Fruit fly (Drosophila melanogaster) whole organism, embryonic: ENCODE measurements around the gene CG1840.

Experiments used
- Ada2b ChIP-seq: fragments of 200-800 bp; sonication (Bioruptor generic); IDR thresholded peaks from 2 replicates; pipeline ENCODE4 v1.3.6; 2022; ENCODE audit warnings: missing biosample characterization, missing genetic modification characterization
- CG10543 ChIP-seq: fragments of 200-800 bp; sonication (Bioruptor generic); optimal IDR thresholded peaks from 3 replicates; lab custom pipeline; 2017; ENCODE audit warnings: missing biosample characterization, mild to moderate bottlenecking, missing genetic modification characterization, moderate library complexity
- CG11085 ChIP-seq: fragments of 200-800 bp; sonication (Bioruptor generic); IDR thresholded peaks from 2 replicates; pipeline ENCODE4 v1.3.6; 2022; ENCODE audit warnings: missing biosample characterization, missing genetic modification characterization
- CG12299 ChIP-seq: fragments of 200-800 bp; sonication (Bioruptor generic); optimal IDR thresholded peaks from 2 replicates; lab custom pipeline; 2018; ENCODE audit warnings: missing biosample characterization, mild to moderate bottlenecking, missing genetic modification characterization
- CG12391 ChIP-seq: fragments of 200-800 bp; sonication (Bioruptor generic); optimal IDR thresholded peaks from 3 replicates; lab custom pipeline; 2018; ENCODE audit warnings: missing biosample characterization, mild to moderate bottlenecking, missing genetic modification characterization, moderate library complexity
- CG13123 ChIP-seq: fragments of 200-800 bp; sonication (Bioruptor generic); optimal IDR thresholded peaks from 2 replicates; lab custom pipeline; 2016; ENCODE audit warnings: missing biosample characterization, missing genetic modification characterization
- CG14441 ChIP-seq: fragments of 200-800 bp; sonication (Bioruptor generic); IDR thresholded peaks from 2 replicates; pipeline ENCODE4 v1.3.6; 2022; ENCODE audit warnings: missing biosample characterization, missing genetic modification characterization
- CG14860 ChIP-seq: fragments of 200-800 bp; sonication (Bioruptor generic); IDR thresholded peaks from 3 replicates; pipeline ENCODE4 v1.3.6; 2022; ENCODE audit warnings: missing biosample characterization, missing genetic modification characterization; ENCODE audit not compliant: partially characterized antibody
- CG1602 ChIP-seq: fragments of 200-800 bp; sonication (Bioruptor generic); optimal IDR thresholded peaks from 3 replicates; lab custom pipeline; 2016; ENCODE audit warnings: missing biosample characterization, missing genetic modification characterization
- CG17829 ChIP-seq: fragments of 200-800 bp; optimal IDR thresholded peaks from 2 replicates; lab custom pipeline; 2019; ENCODE audit warnings: missing biosample characterization, mild to moderate bottlenecking, missing genetic modification characterization, moderate library complexity
- CG18262 ChIP-seq: fragments of 200-800 bp; optimal IDR thresholded peaks from 3 replicates; lab custom pipeline; 2019; ENCODE audit warnings: missing biosample characterization, mild to moderate bottlenecking, missing genetic modification characterization, moderate library complexity
- CG18619 ChIP-seq: fragments of 200-800 bp; sonication (Bioruptor generic); optimal IDR thresholded peaks from 3 replicates; lab custom pipeline; 2017; ENCODE audit warnings: missing biosample characterization, mild to moderate bottlenecking, missing genetic modification characterization
- CG2889 ChIP-seq: fragments of 200-800 bp; sonication (Bioruptor generic); IDR thresholded peaks from 3 replicates; pipeline ENCODE4 v1.3.6; 2022; ENCODE audit warnings: missing biosample characterization, missing genetic modification characterization
- CG3065 ChIP-seq: fragments of 200-800 bp; sonication (Bioruptor generic); optimal IDR thresholded peaks from 2 replicates; lab custom pipeline; 2016; ENCODE audit warnings: missing biosample characterization, missing genetic modification characterization
- CG3407 ChIP-seq: fragments of 200-800 bp; sonication (Bioruptor generic); optimal IDR thresholded peaks from 2 replicates; lab custom pipeline; 2018; ENCODE audit warnings: missing biosample characterization, mild to moderate bottlenecking, missing genetic modification characterization
- CG4820 ChIP-seq: fragments of 200-800 bp; sonication (Bioruptor generic); optimal IDR thresholded peaks from 3 replicates; lab custom pipeline; 2016; ENCODE audit warnings: missing biosample characterization, missing genetic modification characterization
- CG5953 ChIP-seq: fragments of 200-800 bp; sonication (Bioruptor generic); IDR thresholded peaks from 2 replicates; pipeline ENCODE4 v1.3.6; 2022; ENCODE audit warnings: missing biosample characterization, missing genetic modification characterization
- CG7745 ChIP-seq: fragments of 200-800 bp; sonication (Bioruptor generic); optimal IDR thresholded peaks from 2 replicates; lab custom pipeline; 2018; ENCODE audit warnings: missing biosample characterization, mild to moderate bottlenecking, missing genetic modification characterization, moderate library complexity
- CG8388 ChIP-seq: fragments of 200-800 bp; sonication (Bioruptor generic); optimal IDR thresholded peaks from 2 replicates; lab custom pipeline; 2019; ENCODE audit warnings: missing biosample characterization, mild to moderate bottlenecking, missing genetic modification characterization, moderate library complexity
- CG8765 ChIP-seq: fragments of 200-800 bp; sonication (Bioruptor generic); IDR thresholded peaks from 2 replicates; pipeline ENCODE4 v1.3.6; 2022; ENCODE audit warnings: missing biosample characterization, missing genetic modification characterization
- CG9727 ChIP-seq: fragments of 200-800 bp; sonication (Bioruptor generic); optimal IDR thresholded peaks from 3 replicates; lab custom pipeline; 2017; ENCODE audit warnings: missing biosample characterization, mild to moderate bottlenecking, missing genetic modification characterization
- Dad ChIP-seq: fragments of 200-800 bp; sonication (Bioruptor generic); optimal IDR thresholded peaks from 3 replicates; lab custom pipeline; 2016; ENCODE audit warnings: missing biosample characterization, missing genetic modification characterization
- Elba2 ChIP-seq: fragments of 200-800 bp; sonication (Bioruptor generic); optimal IDR thresholded peaks from 3 replicates; lab custom pipeline; 2016; ENCODE audit warnings: missing biosample characterization, missing genetic modification characterization
- Ets65A ChIP-seq: fragments of 200-800 bp; sonication (Bioruptor generic); peaks from one replicate; lab custom pipeline; 2016; ENCODE audit warnings: missing biosample characterization, missing genetic modification characterization
- Gsc ChIP-seq: fragments of 200-800 bp; sonication (Bioruptor generic); IDR thresholded peaks from 2 replicates; pipeline ENCODE4 v1.3.6; 2022; ENCODE audit warnings: missing biosample characterization, missing genetic modification characterization
- HLHmδ ChIP-seq: fragments of 200-800 bp; sonication (Bioruptor generic); optimal IDR thresholded peaks from 2 replicates; lab custom pipeline; 2018; ENCODE audit warnings: missing biosample characterization, mild to moderate bottlenecking, missing genetic modification characterization, moderate library complexity
- HmgD ChIP-seq: fragments of 200-800 bp; sonication (Bioruptor generic); optimal IDR thresholded peaks from 3 replicates; lab custom pipeline; 2016; ENCODE audit warnings: missing biosample characterization, missing genetic modification characterization
- Hmr ChIP-seq: fragments of 200-800 bp; sonication (Bioruptor generic); optimal IDR thresholded peaks from 3 replicates; lab custom pipeline; 2017; ENCODE audit warnings: mild to moderate bottlenecking, missing biosample characterization, missing genetic modification reagents, missing genetic modification characterization
- NfI ChIP-seq: fragments of 200-800 bp; sonication (Bioruptor generic); optimal IDR thresholded peaks from 3 replicates; lab custom pipeline; 2018; ENCODE audit warnings: missing biosample characterization, mild to moderate bottlenecking, missing genetic modification characterization, moderate library complexity
- Pdp1 ChIP-seq, 2 experiments: fragments of 200-800 bp; sonication (Bioruptor generic); optimal IDR thresholded peaks; 3 replicates each; lab custom pipeline; 2016; ENCODE audit warnings: missing biosample characterization in 2 of 2, missing genetic modification characterization in 2 of 2, mild to moderate bottlenecking in 1 of 2, moderate library complexity in 1 of 2
- Poxn ChIP-seq: fragments of 200-800 bp; sonication (Bioruptor generic); IDR thresholded peaks from 2 replicates; pipeline ENCODE4 v1.3.6; 2022; ENCODE audit warnings: missing biosample characterization, missing genetic modification characterization
- Rx ChIP-seq: fragments of 200-800 bp; sonication (Bioruptor generic); IDR thresholded peaks from 2 replicates; pipeline ENCODE4 v1.3.6; 2022; ENCODE audit warnings: missing biosample characterization, missing genetic modification characterization
- Ssrp ChIP-seq: fragments of 200-800 bp; sonication (Bioruptor generic); optimal IDR thresholded peaks from 2 replicates; lab custom pipeline; 2018; ENCODE audit warnings: missing biosample characterization, mild to moderate bottlenecking, missing genetic modification characterization, moderate library complexity
- Tbp ChIP-seq: fragments of >200 bp; optimal IDR thresholded peaks from 2 replicates; lab custom pipeline; 2018; ENCODE audit warnings: missing biosample characterization, missing genetic modification characterization
- br ChIP-seq: fragments of >200 bp; optimal IDR thresholded peaks from 2 replicates; lab custom pipeline; 2017
- cg ChIP-seq: fragments of 200-800 bp; sonication (Bioruptor generic); optimal IDR thresholded peaks from 3 replicates; lab custom pipeline; 2019; ENCODE audit warnings: missing biosample characterization, mild to moderate bottlenecking, missing genetic modification characterization, moderate library complexity
- crol ChIP-seq: fragments of 200-800 bp; sonication (Bioruptor generic); IDR thresholded peaks from 2 replicates; pipeline ENCODE4 v1.3.6; 2022; ENCODE audit warnings: missing biosample characterization, missing genetic modification characterization
- cwo ChIP-seq: fragments of 200-800 bp; sonication (Bioruptor generic); optimal IDR thresholded peaks from 3 replicates; lab custom pipeline; 2017; ENCODE audit warnings: missing biosample characterization, missing genetic modification characterization, mild to moderate bottlenecking, moderate library complexity, missing genetic modification reagents
- en ChIP-seq: fragments of 200-800 bp; sonication (Bioruptor generic); optimal IDR thresholded peaks from 2 replicates; lab custom pipeline; 2016; ENCODE audit warnings: missing biosample characterization, missing genetic modification characterization
- ewg ChIP-seq: fragments of 200-800 bp; sonication (Bioruptor generic); optimal IDR thresholded peaks from 3 replicates; lab custom pipeline; 2017; ENCODE audit warnings: mild to moderate bottlenecking, missing biosample characterization, missing genetic modification reagents, missing genetic modification characterization
- eyg ChIP-seq: fragments of 200-800 bp; sonication (Bioruptor generic); optimal IDR thresholded peaks from 3 replicates; lab custom pipeline; 2016; ENCODE audit warnings: missing biosample characterization, missing genetic modification characterization
- gem ChIP-seq: fragments of 200-800 bp; sonication (Bioruptor generic); optimal IDR thresholded peaks from 2 replicates; lab custom pipeline; 2019; ENCODE audit warnings: missing biosample characterization, mild to moderate bottlenecking, missing genetic modification characterization, moderate library complexity
- nmo ChIP-seq: fragments of 200-800 bp; sonication (Bioruptor generic); optimal IDR thresholded peaks from 2 replicates; lab custom pipeline; 2018; ENCODE audit warnings: missing biosample characterization, mild to moderate bottlenecking, missing genetic modification characterization, moderate library complexity
- sc ChIP-seq, 3 experiments: fragments of >200 bp in 2 of 3; fragments of 200-800 bp in 1 of 3; sonication (Bioruptor generic) in 1 of 3; optimal IDR thresholded peaks; 2 replicates in 2 of 3; 3 replicates in 1 of 3; lab custom pipeline; 2017; ENCODE audit warnings: mild to moderate bottlenecking in 1 of 3, missing biosample characterization in 1 of 3, missing genetic modification characterization in 1 of 3, missing genetic modification reagents in 1 of 3
- sim ChIP-seq: fragments of 200-800 bp; sonication (Bioruptor generic); IDR thresholded peaks from 2 replicates; pipeline ENCODE4 v1.3.6; 2022; ENCODE audit warnings: missing biosample characterization, missing genetic modification characterization
- so ChIP-seq: fragments of 200-800 bp; sonication (Bioruptor generic); IDR thresholded peaks from 3 replicates; pipeline ENCODE4 v1.3.6; 2022; ENCODE audit warnings: missing biosample characterization, missing genetic modification characterization
- sqz ChIP-seq: fragments of 200-800 bp; sonication (Bioruptor generic); optimal IDR thresholded peaks from 3 replicates; lab custom pipeline; 2018; ENCODE audit warnings: missing biosample characterization, mild to moderate bottlenecking, missing genetic modification characterization
- ssp ChIP-seq: fragments of 200-800 bp; sonication (Bioruptor generic); IDR thresholded peaks from 2 replicates; pipeline ENCODE4 v1.3.6; 2022; ENCODE audit warnings: missing biosample characterization, missing genetic modification characterization
- stc ChIP-seq: fragments of 200-800 bp; sonication (Bioruptor generic); IDR thresholded peaks from 2 replicates; pipeline ENCODE4 v1.3.6; 2022; ENCODE audit warnings: missing biosample characterization, missing genetic modification characterization
- tna ChIP-seq: fragments of 200-800 bp; sonication (Bioruptor generic); IDR thresholded peaks from 2 replicates; pipeline ENCODE4 v1.3.6; 2022; ENCODE audit warnings: missing biosample characterization, missing genetic modification characterization; ENCODE audit not compliant: partially characterized antibody
- tx ChIP-seq: fragments of 200-800 bp; sonication (Bioruptor generic); optimal IDR thresholded peaks from 2 replicates; lab custom pipeline; 2016; ENCODE audit warnings: missing biosample characterization, missing genetic modification characterization
- wek ChIP-seq: fragments of 200-800 bp; sonication (Bioruptor generic); optimal IDR thresholded peaks from 3 replicates; lab custom pipeline; 2018; ENCODE audit warnings: missing biosample characterization, mild to moderate bottlenecking, missing genetic modification characterization, moderate library complexity

The CG1840 gene

DNA sequence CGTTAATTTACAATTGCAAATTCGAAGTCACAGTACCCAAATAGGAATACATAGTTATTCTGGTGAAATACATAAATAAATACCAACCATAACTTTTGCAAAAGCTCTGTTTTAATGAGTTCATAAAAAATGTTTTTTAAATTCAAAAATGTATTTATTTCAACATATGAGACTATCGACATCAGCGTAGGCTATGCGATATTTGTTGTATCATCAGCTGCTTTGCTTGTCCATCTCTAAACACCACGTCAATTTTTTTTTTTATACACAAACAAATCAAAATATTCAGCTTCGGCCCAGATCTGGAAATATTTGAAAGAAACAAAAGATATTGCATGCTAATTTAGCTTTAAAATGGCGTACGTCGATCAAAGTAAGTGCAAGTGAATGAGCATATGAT, at the start of gene CG1840 (continued):
- TF ChIP-seq CG8388 (GFP tag; lab: Kevin White, UChicago) (no peak), CG5953 (GFP tag; lab: Robert Waterston, UW) (no peak), CG12391 (tag; lab: Kevin White, UChicago) (peak; percentile 15), Elba2 (GFP tag; lab: Kevin White, UChicago) (no peak), CG9727 (GFP tag; lab: Kevin White, UChicago) (no peak), sc (optimal IDR thresholded peaks at IDR 0.05; lab: Kevin White, UChicago) (no peak), sc (GFP tag; optimal IDR thresholded peaks at IDR 0.05; lab: Kevin White, UChicago) (no peak), stc (GFP tag; lab: Robert Waterston, UW) (no peak), crol (GFP tag; lab: Robert Waterston, UW) (no peak), sim (no peak), NfI (GFP tag; lab: Kevin White, UChicago) (no peak), CG12299 (tag; lab: Kevin White, UChicago) (no peak), Ssrp (tag; lab: Kevin White, UChicago) (no peak), CG14860 (GFP tag; lab: Robert Waterston, UW) (peak; percentile 55; the same call in 2 of the 3 replicates), nmo (no peak), eyg (GFP tag; lab: Kevin White, UChicago) (no peak), CG11085 (GFP tag; lab: Robert Waterston, UW) (no peak), CG1602 (GFP tag; lab: Kevin White, UChicago) (no peak), CG14441 (no peak), CG17829 (tag; lab: Kevin White, UChicago) (no peak), cwo (no peak), Pdp1 (GFP tag; optimal IDR thresholded peaks at IDR 0.05; lab: Kevin White, UChicago) (peak in 1 of 2 experiments; percentile 95), Poxn (no peak), Ets65A (GFP tag; lab: Kevin White, UChicago) (no peak), CG10543 (GFP tag; lab: Kevin White, UChicago) (no peak), CG13123 (no peak), so (GFP tag; lab: Robert Waterston, UW) (no peak), Ada2b (no peak), tna (GFP tag; lab: Robert Waterston, UW) (peak; percentile 51; the same call in 1 of the 2 replicates), Hmr (no peak), br (lab: Kevin White, UChicago) (no peak), CG3065 (no peak), Dad (GFP tag; lab: Kevin White, UChicago) (no peak), HmgD (GFP tag; lab: Kevin White, UChicago) (no peak), en (GFP tag; lab: Kevin White, UChicago) (no peak), tx (GFP tag; lab: Kevin White, UChicago) (no peak), CG18262 (tag; lab: Kevin White, UChicago) (no peak), wek (GFP tag; lab: Kevin White, UChicago) (no peak), Tbp (GFP tag; lab: Kevin White, UChicago) (no peak), CG7745 (tag; lab: Kevin White, UChicago) (no peak), cg (no peak), Rx (no peak), gem (no peak), Gsc (GFP tag; lab: Robert Waterston, UW) (no peak), HLHmδ (GFP tag; lab: Kevin White, UChicago) (no peak), CG3407 (GFP tag; lab: Kevin White, UChicago) (no peak), CG2889 (GFP tag; lab: Robert Waterston, UW) (no peak), CG8765 (no peak), ewg (GFP tag; lab: Kevin White, UChicago) (no peak), sqz (GFP tag; lab: Kevin White, UChicago) (peak; percentile 90), CG4820 (no peak), CG18619 (GFP tag; lab: Kevin White, UChicago) (no peak), ssp (GFP tag; lab: Robert Waterston, UW) (no peak)
